Worm (Caenorhabditis elegans) whole organism, L4 larva: ENCODE data around the gene C10E2.1.

Source experiments
- F49E8.2 ChIP-seq: sonication (generic microtip); optimal IDR thresholded peaks from 2 replicates; lab custom pipeline; 2016; ENCODE audit warnings: missing compliant biosample characterization, mild to moderate bottlenecking, missing genetic modification characterization, borderline replicate concordance
- R02D3.7 ChIP-seq: fragments of 150-350 bp; sonication (generic microtip); optimal IDR thresholded peaks from 3 replicates; lab custom pipeline; 2014; ENCODE audit warnings: missing biosample characterization, missing genetic modification characterization
- Y105C5A.15 ChIP-seq: fragments of 200-800 bp; sonication (Bioruptor generic); IDR thresholded peaks from 2 replicates; pipeline ENCODE4 v1.3.6; 2022; ENCODE audit warnings: missing genetic modification characterization, missing compliant biosample characterization
- Y48G9A.11 ChIP-seq: fragments of 200-800 bp; sonication (Bioruptor generic); IDR thresholded peaks from 2 replicates; pipeline ENCODE4 v1.3.6; 2022; ENCODE audit warnings: missing genetic modification reagents, missing genetic modification characterization, missing compliant biosample characterization
- ZK546.5 ChIP-seq, 2 experiments: sonication (generic microtip); optimal IDR thresholded peaks; 2 replicates each; lab custom pipeline; 2017; ENCODE audit warnings: missing biosample characterization in 2 of 2, missing genetic modification characterization in 2 of 2
- ceh-20 ChIP-seq: fragments of 200-800 bp; sonication (Bioruptor generic); IDR thresholded peaks from 2 replicates; pipeline ENCODE4 v1.3.6; 2022; ENCODE audit warnings: missing genetic modification reagents, missing genetic modification characterization, missing compliant biosample characterization
- ceh-32 ChIP-seq: sonication (generic microtip); optimal IDR thresholded peaks from 2 replicates; lab custom pipeline; 2016; ENCODE audit warnings: mild to moderate bottlenecking, missing genetic modification characterization, missing compliant biosample characterization; ENCODE audit not compliant: poor library complexity
- daf-8 ChIP-seq: fragments of 200-800 bp; sonication (Bioruptor generic); IDR thresholded peaks from 2 replicates; pipeline ENCODE4 v1.3.6; 2022; ENCODE audit warnings: missing genetic modification characterization, missing compliant biosample characterization
- dmd-6 ChIP-seq: fragments of 200-800 bp; sonication (Bioruptor generic); IDR thresholded peaks from 2 replicates; pipeline ENCODE4 v1.3.6; 2022; ENCODE audit warnings: missing genetic modification reagents, missing genetic modification characterization, missing compliant biosample characterization
- dmd-9 ChIP-seq: fragments of 200-800 bp; sonication (Bioruptor generic); IDR thresholded peaks from 2 replicates; pipeline ENCODE4 v1.3.6; 2022; ENCODE audit warnings: missing genetic modification reagents, missing genetic modification characterization, missing compliant biosample characterization
- dpl-1 ChIP-seq: fragments of 150-350 bp; optimal IDR thresholded peaks from 2 replicates; lab custom pipeline; 2014; ENCODE audit warnings: missing biosample characterization, missing genetic modification reagents, missing genetic modification characterization
- duxl-1 ChIP-seq: sonication (generic microtip); optimal IDR thresholded peaks from 2 replicates; lab custom pipeline; 2016; ENCODE audit warnings: mild to moderate bottlenecking, missing genetic modification characterization, moderate library complexity, missing compliant biosample characterization; ENCODE audit not compliant: poor library complexity
- dve-1 ChIP-seq: sonication (generic microtip); optimal IDR thresholded peaks from 2 replicates; lab custom pipeline; 2017; ENCODE audit warnings: antibody characterized with exemption, mild to moderate bottlenecking, missing genetic modification characterization, missing compliant biosample characterization; ENCODE audit not compliant: insufficient read depth
- egl-43 ChIP-seq: fragments of 200-800 bp; sonication (Bioruptor generic); IDR thresholded peaks from 2 replicates; pipeline ENCODE4 v1.3.6; 2022; ENCODE audit warnings: missing genetic modification reagents, missing genetic modification characterization, missing compliant biosample characterization
- fkh-10 ChIP-seq: fragments of 150-350 bp; optimal IDR thresholded peaks from 2 replicates; lab custom pipeline; 2014; ENCODE audit warnings: missing biosample characterization, missing genetic modification reagents, missing genetic modification characterization
- fos-1 ChIP-seq: fragments of 150-350 bp; optimal IDR thresholded peaks from 2 replicates; lab custom pipeline; 2014; ENCODE audit warnings: missing biosample characterization, missing genetic modification characterization
- gei-8 ChIP-seq: fragments of 200-800 bp; sonication (Bioruptor generic); optimal IDR thresholded peaks from 2 replicates; lab custom pipeline; 2018; ENCODE audit warnings: mild to moderate bottlenecking, missing genetic modification characterization, missing compliant biosample characterization
- hif-1 ChIP-seq, 2 experiments: sonication (generic microtip); optimal IDR thresholded peaks; 2 replicates each; lab custom pipeline; 2016 to 2017; ENCODE audit warnings: missing compliant biosample characterization in 2 of 2, missing genetic modification characterization in 2 of 2, missing genetic modification reagents in 2 of 2, missing genotype in 2 of 2, mild to moderate bottlenecking in 1 of 2
- hlh-11 ChIP-seq: fragments of 200-800 bp; sonication (Bioruptor generic); optimal IDR thresholded peaks from 2 replicates; lab custom pipeline; 2018; ENCODE audit warnings: mild to moderate bottlenecking, missing genetic modification characterization, missing compliant biosample characterization
- hlh-30 ChIP-seq: sonication (generic microtip); optimal IDR thresholded peaks from 2 replicates; lab custom pipeline; 2017; ENCODE audit warnings: antibody characterized with exemption, mild to moderate bottlenecking, missing genetic modification characterization, missing compliant biosample characterization; ENCODE audit not compliant: insufficient read depth
- hmg-1.1 ChIP-seq: fragments of 200-800 bp; sonication (Bioruptor generic); IDR thresholded peaks from 2 replicates; pipeline ENCODE4 v1.3.6; 2022; ENCODE audit warnings: missing genetic modification reagents, missing genetic modification characterization, missing compliant biosample characterization
- lim-7 ChIP-seq: fragments of 200-800 bp; sonication (Bioruptor generic); IDR thresholded peaks from 2 replicates; pipeline ENCODE4 v1.3.6; 2022; ENCODE audit warnings: missing genetic modification characterization, missing compliant biosample characterization
- lin-1 ChIP-seq: fragments of 200-800 bp; sonication (Bioruptor generic); IDR thresholded peaks from 2 replicates; pipeline ENCODE4 v1.3.6; 2022; ENCODE audit warnings: missing genetic modification reagents, missing genetic modification characterization, missing compliant biosample characterization
- lin-13 ChIP-seq: fragments of 150-350 bp; optimal IDR thresholded peaks from 2 replicates; lab custom pipeline; 2014; ENCODE audit warnings: missing biosample characterization, missing genetic modification reagents, missing genetic modification characterization
- lin-29 ChIP-seq: fragments of 200-800 bp; sonication (Bioruptor generic); IDR thresholded peaks from 2 replicates; pipeline ENCODE4 v1.3.6; 2022; ENCODE audit warnings: missing genetic modification reagents, missing genetic modification characterization, missing compliant biosample characterization
- lin-38 ChIP-seq: fragments of 200-800 bp; sonication (Bioruptor generic); IDR thresholded peaks from 2 replicates; pipeline ENCODE4 v1.3.6; 2022; ENCODE audit warnings: missing genetic modification reagents, missing genetic modification characterization, missing compliant biosample characterization
- lsy-2 ChIP-seq, 2 experiments: fragments of 150-350 bp in 1 of 2; sonication (generic microtip) in 1 of 2; optimal IDR thresholded peaks; 2 replicates each; lab custom pipeline; 2014 to 2017; ENCODE audit warnings: missing biosample characterization in 2 of 2, missing genetic modification characterization in 2 of 2
- madf-5 ChIP-seq, 2 experiments: fragments of 200-800 bp; sonication (Bioruptor generic); IDR thresholded peaks; 2 replicates each; pipeline ENCODE4 v1.3.6; 2022; ENCODE audit warnings: missing compliant biosample characterization in 2 of 2, missing genetic modification characterization in 2 of 2
- madf-9 ChIP-seq: fragments of 200-800 bp; sonication (Bioruptor generic); conservative IDR thresholded peaks from 2 replicates; pipeline ENCODE4 v1.3.6; 2022; ENCODE audit warnings: missing genetic modification reagents, missing genetic modification characterization, missing compliant biosample characterization
- mdl-1 ChIP-seq, 2 experiments: fragments of 150-350 bp in 1 of 2; sonication (generic microtip) in 1 of 2; optimal IDR thresholded peaks; 2 replicates each; lab custom pipeline; 2014 to 2017; ENCODE audit warnings: missing biosample characterization in 2 of 2, missing genetic modification characterization in 2 of 2
- mep-1 ChIP-seq: fragments of 150-350 bp; sonication (generic microtip); optimal IDR thresholded peaks from 3 replicates; lab custom pipeline; 2014; ENCODE audit warnings: missing biosample characterization, missing genetic modification characterization
- nhr-102 ChIP-seq: sonication (generic microtip); optimal IDR thresholded peaks from 2 replicates; lab custom pipeline; 2016; ENCODE audit warnings: mild to moderate bottlenecking, missing genetic modification characterization, moderate library complexity, missing compliant biosample characterization
- nhr-25 ChIP-seq: sonication (generic microtip); optimal IDR thresholded peaks from 2 replicates; lab custom pipeline; 2017; ENCODE audit warnings: missing genetic modification characterization, mild to moderate bottlenecking, missing compliant biosample characterization, antibody characterized with exemption, moderate library complexity, borderline replicate concordance; ENCODE audit not compliant: insufficient read depth
- nhr-41 ChIP-seq: fragments of 200-800 bp; sonication (Bioruptor generic); IDR thresholded peaks from 2 replicates; pipeline ENCODE4 v1.3.6; 2022; ENCODE audit warnings: missing genetic modification reagents, missing genetic modification characterization, missing compliant biosample characterization
- pha-4 ChIP-seq, 2 experiments: fragments of 150-350 bp in 1 of 2; fragments of 200-800 bp in 1 of 2; sonication (Bioruptor generic) in 1 of 2; IDR thresholded peaks in 1 of 2; optimal IDR thresholded peaks in 1 of 2; 2 replicates each; pipeline versions ENCODE4 v1.3.6 to Lab custom; 2014 to 2022; ENCODE audit warnings: missing genetic modification characterization in 2 of 2, missing genetic modification reagents in 2 of 2, missing biosample characterization in 1 of 2, missing compliant biosample characterization in 1 of 2
- rbr-2 ChIP-seq: sonication (generic microtip); optimal IDR thresholded peaks from 2 replicates; lab custom pipeline; 2016; ENCODE audit warnings: missing genotype, missing genetic modification characterization, missing compliant biosample characterization
- saeg-2 ChIP-seq: fragments of 200-800 bp; sonication (Bioruptor generic); IDR thresholded peaks from 2 replicates; pipeline ENCODE4 v1.3.6; 2022; ENCODE audit warnings: missing genetic modification reagents, missing genetic modification characterization, missing compliant biosample characterization
- snpc-1.2 ChIP-seq: fragments of 200-800 bp; sonication (Bioruptor generic); IDR thresholded peaks from 2 replicates; pipeline ENCODE4 v1.3.6; 2022; ENCODE audit warnings: missing genetic modification reagents, missing genetic modification characterization, missing compliant biosample characterization
- snpc-4 ChIP-seq: fragments of 150-350 bp; optimal IDR thresholded peaks from 2 replicates; lab custom pipeline; 2014; ENCODE audit warnings: missing biosample characterization, missing genetic modification characterization
- spr-1 ChIP-seq: sonication (generic microtip); optimal IDR thresholded peaks from 2 replicates; lab custom pipeline; 2016; ENCODE audit warnings: mild to moderate bottlenecking, missing genetic modification characterization, missing compliant biosample characterization
- unc-130 ChIP-seq: sonication (generic microtip); optimal IDR thresholded peaks from 2 replicates; lab custom pipeline; 2016; ENCODE audit warnings: missing genetic modification reagents, missing genetic modification characterization, missing compliant biosample characterization
- unc-39 ChIP-seq: sonication (generic microtip); optimal IDR thresholded peaks from 2 replicates; lab custom pipeline; 2017; ENCODE audit warnings: missing biosample characterization, missing genetic modification characterization
- vab-7 ChIP-seq: fragments of 200-800 bp; sonication (Bioruptor generic); IDR thresholded peaks from 2 replicates; pipeline ENCODE4 v1.3.6; 2022; ENCODE audit warnings: missing genetic modification reagents, missing genetic modification characterization, missing compliant biosample characterization
- zfp-2 ChIP-seq: sonication (generic microtip); optimal IDR thresholded peaks from 2 replicates; lab custom pipeline; 2016; ENCODE audit warnings: mild to moderate bottlenecking, missing genetic modification characterization, missing compliant biosample characterization
- zfp-3 ChIP-seq: fragments of 200-800 bp; sonication (Bioruptor generic); conservative IDR thresholded peaks from 2 replicates; pipeline ENCODE4 v1.3.6; 2022; ENCODE audit warnings: missing genetic modification reagents, missing genetic modification characterization, missing compliant biosample characterization
- zip-11 ChIP-seq: fragments of 200-800 bp; sonication (Bioruptor generic); IDR thresholded peaks from 2 replicates; pipeline ENCODE4 v1.3.6; 2022; ENCODE audit warnings: missing genetic modification characterization, missing compliant biosample characterization

Gene C10E2.1

ce11 chrX:16813148-16813547, 50.5 kb downstream of the C10E2.1 start (continued):
- TF ChIP-seq madf-9 (GFP tag; lab: Robert Waterston, UW) (no peak), R02D3.7 (tag; lab: Kevin White, UChicago) (no peak), lin-13 (GFP tag; lab: Kevin White, UChicago) (no peak), ceh-20 (GFP tag; lab: Robert Waterston, UW) (no peak), hlh-11 (tag; lab: Kevin White, UChicago) (peak; percentile 71), snpc-4 (tag; lab: Kevin White, UChicago) (no peak), saeg-2 (no peak), nhr-41 (GFP tag; lab: Robert Waterston, UW) (no peak)

- TF ChIP-seq lin-1 (no peak), ZK546.5 (tag; optimal IDR thresholded peaks at IDR 0.05; lab: Kevin White, UChicago) (no peak), nhr-25 (tag; lab: Kevin White, UChicago) (no peak), zfp-3 (GFP tag; lab: Robert Waterston, UW) (no peak), nhr-102 (tag; lab: Kevin White, UChicago) (no peak), egl-43 (no peak), fos-1 (tag; lab: Kevin White, UChicago) (no peak), unc-39 (tag; lab: Kevin White, UChicago) (no peak), saeg-2 (no peak), Y48G9A.11 (GFP tag; lab: Robert Waterston, UW) (no peak), dpl-1 (GFP tag; lab: Kevin White, UChicago) (peak; percentile 45), hmg-1.1 (peak; percentile 34; the same call in 1 of the 2 replicates), madf-5 (GFP tag; IDR thresholded peaks at IDR 0.05; lab: Robert Waterston, UW) (no peak), dve-1 (tag; lab: Kevin White, UChicago) (no peak), zfp-2 (tag; lab: Kevin White, UChicago) (no peak), dmd-6 (GFP tag; lab: Robert Waterston, UW) (0 out of 2 replicates have a peak, but pooled peaks have one; percentile 11), daf-8 (GFP tag; lab: Robert Waterston, UW) (no peak), unc-130 (GFP tag; lab: Kevin White, UChicago) (no peak), spr-1 (no peak), ceh-32 (tag; lab: Kevin White, UChicago) (no peak), lin-38 (GFP tag; lab: Robert Waterston, UW) (peak; percentile 83), duxl-1 (tag; lab: Kevin White, UChicago) (no peak), F49E8.2 (tag; lab: Kevin White, UChicago) (no peak), R02D3.7 (tag; lab: Kevin White, UChicago) (no peak), fkh-10 (GFP tag; lab: Kevin White, UChicago) (no peak), lin-29 (GFP tag; lab: Robert Waterston, UW) (no peak), vab-7 (no peak), hlh-11 (tag; lab: Kevin White, UChicago) (peak; percentile 35), hif-1 (tag; optimal IDR thresholded peaks at IDR 0.05; lab: Kevin White, UChicago) (no peak), dmd-9 (GFP tag; lab: Robert Waterston, UW) (no peak), gei-8 (GFP tag; lab: Kevin White, UChicago) (no peak), Y105C5A.15 (GFP tag; lab: Robert Waterston, UW) (no peak), zip-11 (no peak), lim-7 (GFP tag; lab: Robert Waterston, UW) (no peak), rbr-2 (tag; lab: Kevin White, UChicago) (peak; percentile 44), lsy-2 (tag; optimal IDR thresholded peaks at IDR 0.05; lab: Kevin White, UChicago) (peak in 1 of 2 experiments; percentile 41), hlh-30 (peak; percentile 56), snpc-1.2 (no peak), mdl-1 (tag; optimal IDR thresholded peaks at IDR 0.05; lab: Kevin White, UChicago) (peak in 1 of 2 experiments; percentile 57), pha-4 (GFP tag; IDR thresholded peaks at IDR 0.05; lab: Robert Waterston, UW) (no peak), pha-4 (tag; optimal IDR thresholded peaks at IDR 0.05; lab: Kevin White, UChicago) (peak; percentile 13), mep-1 (peak; percentile 50)
Observed at ce11 chrX:16813606-16814330, 51.1 kb downstream of the C10E2.1 start, which contains the start of gene cas-1. Gene cas-1, minus strand, starts transcription at chrX:16813656.
